Worm (Caenorhabditis elegans) whole organism, L3 larva: ENCODE data around the gene B0507.4.

Experiments used
- ZK546.5 ChIP-seq: sonication (generic microtip); optimal IDR thresholded peaks from 2 replicates; lab custom pipeline; 2017; ENCODE audit warnings: missing biosample characterization, missing genetic modification characterization
- aly-2 ChIP-seq: fragments of 150-350 bp; optimal IDR thresholded peaks from 2 replicates; lab custom pipeline; 2014; ENCODE audit warnings: missing biosample characterization, missing genetic modification characterization
- ama-1 ChIP-seq: fragments of 150-350 bp; optimal IDR thresholded peaks from 2 replicates; lab custom pipeline; 2018
- ceh-16 ChIP-seq: sonication (generic microtip); optimal IDR thresholded peaks from 2 replicates; lab custom pipeline; 2017; ENCODE audit warnings: missing biosample characterization, missing genetic modification characterization
- ceh-28 ChIP-seq: fragments of 150-350 bp; optimal IDR thresholded peaks from 2 replicates; lab custom pipeline; 2014; ENCODE audit warnings: missing biosample characterization, missing genetic modification reagents, missing genetic modification characterization
- egl-27 ChIP-seq: sonication (generic microtip); optimal IDR thresholded peaks from 4 replicates; lab custom pipeline; 2017; ENCODE audit warnings: missing biosample characterization, missing genetic modification reagents, missing genetic modification characterization
- egl-5 ChIP-seq: fragments of 150-350 bp; optimal IDR thresholded peaks from 2 replicates; lab custom pipeline; 2017; ENCODE audit warnings: missing biosample characterization, missing genetic modification reagents, missing genetic modification characterization, inconsistent platforms
- elt-1 ChIP-seq: fragments of 150-350 bp; optimal IDR thresholded peaks from 2 replicates; lab custom pipeline; 2014; ENCODE audit warnings: missing biosample characterization, missing genetic modification characterization
- elt-2 ChIP-seq: sonication (generic microtip); optimal IDR thresholded peaks from 2 replicates; lab custom pipeline; 2016; ENCODE audit warnings: missing genetic modification reagents, mild to moderate bottlenecking, missing genetic modification characterization, missing compliant biosample characterization
- elt-3 ChIP-seq, 3 experiments: fragments of 150-350 bp in 1 of 3; sonication (generic microtip) in 2 of 3; optimal IDR thresholded peaks; 2 replicates in 2 of 3; 4 replicates in 1 of 3; lab custom pipeline; 2014 to 2017; ENCODE audit warnings: missing biosample characterization in 3 of 3, missing genetic modification characterization in 3 of 3
- eor-1 ChIP-seq, 2 experiments: fragments of 150-350 bp; optimal IDR thresholded peaks; 2 replicates each; lab custom pipeline; 2014 to 2018; ENCODE audit warnings: missing biosample characterization in 2 of 2, missing genetic modification characterization in 2 of 2
- fkh-10 ChIP-seq: sonication (generic microtip); optimal IDR thresholded peaks from 2 replicates; lab custom pipeline; 2017; ENCODE audit warnings: missing biosample characterization, missing genetic modification reagents, missing genetic modification characterization
- fos-1 ChIP-seq: fragments of 150-350 bp; optimal IDR thresholded peaks from 2 replicates; lab custom pipeline; 2014; ENCODE audit warnings: missing biosample characterization, missing genetic modification characterization
- hmg-11 ChIP-seq: sonication (generic microtip); optimal IDR thresholded peaks from 2 replicates; lab custom pipeline; 2016; ENCODE audit warnings: missing genetic modification characterization, missing compliant biosample characterization
- jun-1 ChIP-seq: fragments of 150-350 bp; optimal IDR thresholded peaks from 2 replicates; lab custom pipeline; 2014; ENCODE audit warnings: missing biosample characterization, missing genetic modification reagents, missing genetic modification characterization
- lsy-12 ChIP-seq: sonication (generic microtip); optimal IDR thresholded peaks from 2 replicates; lab custom pipeline; 2016; ENCODE audit warnings: mild to moderate bottlenecking, missing genetic modification characterization, missing compliant biosample characterization
- mdl-1 ChIP-seq: fragments of 150-350 bp; optimal IDR thresholded peaks from 2 replicates; lab custom pipeline; 2014; ENCODE audit warnings: missing biosample characterization, missing genetic modification characterization
- mml-1 ChIP-seq: fragments of 150-350 bp; sonication (generic microtip); optimal IDR thresholded peaks from 3 replicates; lab custom pipeline; 2014; ENCODE audit warnings: missing biosample characterization, missing genetic modification characterization
- nhr-11 ChIP-seq: fragments of 150-350 bp; optimal IDR thresholded peaks from 2 replicates; lab custom pipeline; 2014; ENCODE audit warnings: missing biosample characterization, missing genetic modification characterization
- nhr-23 ChIP-seq: fragments of 150-350 bp; optimal IDR thresholded peaks from 2 replicates; lab custom pipeline; 2014; ENCODE audit warnings: missing biosample characterization, missing genetic modification reagents, missing genetic modification characterization
- nhr-237 ChIP-seq: fragments of 150-350 bp; optimal IDR thresholded peaks from 2 replicates; lab custom pipeline; 2014; ENCODE audit warnings: missing biosample characterization, missing genetic modification characterization
- nhr-25 ChIP-seq: sonication (generic microtip); optimal IDR thresholded peaks from 2 replicates; lab custom pipeline; 2017; ENCODE audit warnings: missing biosample characterization, missing genetic modification characterization
- nhr-28 ChIP-seq: fragments of 150-350 bp; optimal IDR thresholded peaks from 2 replicates; lab custom pipeline; 2014; ENCODE audit warnings: missing biosample characterization, missing genetic modification characterization
- nhr-43 ChIP-seq: sonication (generic microtip); optimal IDR thresholded peaks from 2 replicates; lab custom pipeline; 2016; ENCODE audit warnings: mild to moderate bottlenecking, missing genetic modification characterization, missing compliant biosample characterization; ENCODE audit not compliant: poor library complexity, severe bottlenecking
- nhr-76 ChIP-seq: fragments of 150-350 bp; sonication (generic microtip); optimal IDR thresholded peaks from 5 replicates; lab custom pipeline; 2014; ENCODE audit warnings: missing biosample characterization, missing genetic modification characterization
- nhr-77 ChIP-seq: fragments of 150-350 bp; optimal IDR thresholded peaks from 2 replicates; lab custom pipeline; 2014; ENCODE audit warnings: missing biosample characterization, missing genetic modification characterization
- pha-4 ChIP-seq: fragments of 150-350 bp; optimal IDR thresholded peaks from 2 replicates; lab custom pipeline; 2014; ENCODE audit warnings: missing biosample characterization, missing genetic modification reagents, missing genetic modification characterization
- pqm-1 ChIP-seq: fragments of 150-350 bp; optimal IDR thresholded peaks from 2 replicates; lab custom pipeline; 2017; ENCODE audit warnings: missing biosample characterization, missing genetic modification characterization, inconsistent platforms
- sea-2 ChIP-seq: fragments of 150-350 bp; sonication (generic microtip); optimal IDR thresholded peaks from 4 replicates; lab custom pipeline; 2014; ENCODE audit warnings: missing biosample characterization, missing genetic modification reagents, missing genetic modification characterization
- skn-1 ChIP-seq: fragments of 150-350 bp; optimal IDR thresholded peaks from 2 replicates; lab custom pipeline; 2014; ENCODE audit warnings: missing biosample characterization, missing genetic modification characterization
- snpc-4 ChIP-seq: fragments of 150-350 bp; optimal IDR thresholded peaks from 2 replicates; lab custom pipeline; 2014; ENCODE audit warnings: missing biosample characterization, missing genetic modification characterization
- tbx-2 ChIP-seq: sonication (generic microtip); optimal IDR thresholded peaks from 2 replicates; lab custom pipeline; 2016; ENCODE audit warnings: mild to moderate bottlenecking, missing genetic modification characterization, missing compliant biosample characterization
- unc-39 ChIP-seq: sonication (generic microtip); optimal IDR thresholded peaks from 4 replicates; lab custom pipeline; 2017; ENCODE audit warnings: missing biosample characterization, missing genetic modification characterization
- unc-62 ChIP-seq: fragments of 150-350 bp; sonication (generic microtip); optimal IDR thresholded peaks from 4 replicates; lab custom pipeline; 2014; ENCODE audit warnings: missing biosample characterization, missing genetic modification reagents, missing genetic modification characterization
- zag-1 ChIP-seq: fragments of 150-350 bp; optimal IDR thresholded peaks from 2 replicates; lab custom pipeline; 2014; ENCODE audit warnings: missing biosample characterization, missing genetic modification characterization
- ztf-4 ChIP-seq: fragments of 150-350 bp; optimal IDR thresholded peaks from 2 replicates; lab custom pipeline; 2014; ENCODE audit warnings: missing biosample characterization, missing genetic modification characterization

B0507.4 gene

DNA sequence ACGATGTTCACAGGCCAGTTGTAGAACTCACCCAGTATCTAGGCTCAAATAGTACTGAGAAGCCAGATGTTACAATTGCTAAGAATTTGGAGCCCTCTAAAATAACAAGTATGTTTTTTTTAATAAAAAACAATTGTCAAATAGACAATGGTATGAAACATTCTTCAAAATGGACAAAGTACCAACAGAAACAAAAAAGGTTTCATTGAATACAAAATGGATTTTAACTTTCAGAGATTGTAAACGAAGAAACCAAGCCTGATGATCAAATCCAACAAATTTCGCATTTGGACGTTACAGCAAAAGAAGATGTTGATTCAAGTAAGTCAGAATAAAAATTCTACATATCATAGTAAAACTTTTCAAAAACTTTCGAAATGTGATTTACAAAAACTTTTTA is 27.7 kb upstream of the B0507.4 start, which contains the start of gene ZC196.9:
Gene ZC196.9 (minus strand): TSS at position 101 of the 400 bp plus-strand sequence.
- TF ChIP-seq fos-1 (tag; lab: Kevin White, UChicago), result no peak
- no peak for TF ChIP-seq ceh-16 (tag; lab: Kevin White, UChicago)
- no peak for TF ChIP-seq nhr-43 (tag; lab: Kevin White, UChicago)
- no peak for TF ChIP-seq fkh-10 (GFP tag; lab: Kevin White, UChicago)
- TF ChIP-seq zag-1, result no peak
- TF ChIP-seq eor-1 (tag; optimal IDR thresholded peaks at IDR 0.05; lab: Kevin White, UChicago), result no peak
- TF ChIP-seq nhr-23 (tag; lab: Kevin White, UChicago), result no peak
- TF ChIP-seq ama-1 (lab: Kevin White, UChicago), result no peak

DNA sequence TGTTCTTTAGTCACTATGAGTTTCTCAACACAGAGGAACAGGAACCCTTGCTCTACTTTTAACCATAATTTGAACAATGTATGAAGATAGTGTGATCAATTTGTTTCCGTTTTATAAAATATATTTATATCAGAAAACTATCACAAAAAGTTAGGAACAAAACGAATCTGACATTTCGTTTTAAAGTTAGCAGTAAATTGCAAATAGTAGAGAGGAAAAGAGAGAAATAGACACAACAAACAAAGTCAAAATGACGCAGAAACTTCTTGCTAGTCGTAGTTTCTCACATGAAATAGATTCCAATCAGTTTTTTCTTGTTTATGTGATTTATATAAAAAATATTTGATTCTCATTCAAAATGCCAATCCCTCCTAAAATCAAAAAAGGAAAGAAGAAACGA is 25.7 kb upstream of the B0507.4 start, which contains the start of gene ZC196.5:
Gene ZC196.5 (plus strand): TSS at position 301 of the 400 bp plus-strand sequence.
- no peak for TF ChIP-seq fkh-10 (GFP tag; lab: Kevin White, UChicago)
- no peak for TF ChIP-seq fos-1 (tag; lab: Kevin White, UChicago)
- TF ChIP-seq tbx-2, result no peak
- TF ChIP-seq nhr-237, result no peak
- TF ChIP-seq nhr-77 (tag; lab: Kevin White, UChicago), result no peak
- TF ChIP-seq nhr-76, result no peak
- TF ChIP-seq egl-5 (tag; lab: Kevin White, UChicago), result no peak
- no peak for TF ChIP-seq unc-62 (GFP tag; lab: Kevin White, UChicago)
- no peak for TF ChIP-seq nhr-11 (tag; lab: Kevin White, UChicago)
- no peak for TF ChIP-seq elt-1 (tag; lab: Kevin White, UChicago)

DNA sequence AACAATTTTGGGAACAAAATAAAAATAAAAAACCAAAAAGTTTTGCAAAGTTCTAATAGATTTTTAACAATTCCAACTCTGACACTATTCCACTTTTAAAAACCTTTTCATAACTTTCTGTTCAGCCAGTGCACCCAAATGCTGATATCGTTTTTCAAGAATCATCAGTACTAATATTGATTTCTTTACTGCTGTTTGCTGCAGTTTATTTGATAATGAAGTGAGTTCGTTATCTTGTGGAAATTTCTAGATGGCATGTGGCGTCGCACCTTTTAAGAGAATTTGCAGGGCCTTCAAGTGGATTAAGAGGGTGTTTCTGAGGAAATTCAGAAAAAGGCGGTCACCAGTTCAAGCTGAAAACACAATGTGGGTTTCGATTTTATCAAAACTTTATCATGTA is 23.8 kb upstream of the B0507.4 start:
- peak; percentile 68 for TF ChIP-seq elt-2 (tag; lab: Kevin White, UChicago)
- no peak for TF ChIP-seq unc-39 (tag; lab: Kevin White, UChicago)
- TF ChIP-seq skn-1 (tag; lab: Kevin White, UChicago), result no peak
- TF ChIP-seq egl-27, result no peak
- TF ChIP-seq, all 47 proteins: peak for 1

- TF ChIP-seq nhr-25 (tag; lab: Kevin White, UChicago) (no peak), pqm-1 (tag; lab: Kevin White, UChicago) (peak; percentile 77), ceh-28 (tag; lab: Kevin White, UChicago) (no peak), ama-1 (lab: Kevin White, UChicago) (no peak), aly-2 (tag; lab: Kevin White, UChicago) (no peak), unc-39 (tag; lab: Kevin White, UChicago) (no peak), nhr-76 (no peak), elt-2 (tag; lab: Kevin White, UChicago) (peak; percentile 85), pha-4 (tag; lab: Kevin White, UChicago) (peak; percentile 15), jun-1 (tag; lab: Kevin White, UChicago) (peak; percentile 52)
- TF ChIP-seq, all 47 proteins: peak for 4
Observed at ce11 chrV:8732934-8733333, 21.8 kb upstream of the B0507.4 start, which contains the start of gene ZC196.4. TSS of gene ZC196.4 (plus strand) at chrV:8733106.

DNA sequence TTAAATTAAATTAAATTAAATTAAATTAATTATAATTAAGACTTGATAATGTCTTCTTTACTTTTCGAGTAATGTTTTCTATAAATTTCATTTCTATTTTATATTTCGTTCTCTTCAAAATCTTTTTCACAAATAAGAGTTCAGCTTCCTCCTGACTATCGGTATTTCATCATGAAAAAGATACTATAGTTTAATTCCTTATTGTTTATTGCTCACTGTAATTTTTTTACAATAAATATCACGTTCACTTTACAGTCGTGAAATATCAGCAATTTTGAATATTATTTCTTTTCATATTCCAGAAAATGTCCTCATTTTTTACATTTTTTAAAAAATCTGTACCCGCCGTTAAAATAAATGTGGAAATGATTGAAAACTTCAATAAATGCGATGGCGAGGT is 18.4 kb upstream of the B0507.4 start, which contains the start of gene ZC196.3:
Gene ZC196.3 (plus strand): TSS at position 301 of the 400 bp plus-strand sequence.
- no peak for TF ChIP-seq hmg-11
- no peak for TF ChIP-seq ZK546.5 (tag; lab: Kevin White, UChicago)
- TF ChIP-seq nhr-28 (tag; lab: Kevin White, UChicago), result no peak
- no peak for TF ChIP-seq nhr-23 (tag; lab: Kevin White, UChicago)
- TF ChIP-seq sea-2 (GFP tag; lab: Kevin White, UChicago), result no peak
- TF ChIP-seq unc-39 (tag; lab: Kevin White, UChicago), result no peak
- no peak for TF ChIP-seq mdl-1 (tag; lab: Kevin White, UChicago)
- no peak for TF ChIP-seq ceh-16 (tag; lab: Kevin White, UChicago)
- no peak for TF ChIP-seq zag-1
- TF ChIP-seq ztf-4 (tag; lab: Kevin White, UChicago), result no peak
- TF ChIP-seq lsy-12 (tag; lab: Kevin White, UChicago), result no peak
- no peak for TF ChIP-seq egl-5 (tag; lab: Kevin White, UChicago)
- TF ChIP-seq snpc-4 (tag; lab: Kevin White, UChicago), result no peak
- no peak for TF ChIP-seq elt-3 (tag; optimal IDR thresholded peaks at IDR 0.05; lab: Kevin White, UChicago)
- TF ChIP-seq mml-1 (tag; lab: Kevin White, UChicago), result no peak
- TF ChIP-seq nhr-76, result no peak
- no peak for TF ChIP-seq unc-62 (GFP tag; lab: Kevin White, UChicago)
